Fruit fly (Drosophila melanogaster) whole organism, embryonic: ENCODE results near the gene Pebp1.

Experiments used
- Atf6 ChIP-seq: fragments of 200-800 bp; sonication (Bioruptor generic); IDR thresholded peaks from 2 replicates; pipeline ENCODE4 v1.3.6; 2022; ENCODE audit warnings: missing biosample characterization, missing genetic modification characterization
- B-H2 ChIP-seq: fragments of 200-800 bp; sonication (Bioruptor generic); optimal IDR thresholded peaks from 2 replicates; lab custom pipeline; 2018; ENCODE audit warnings: missing biosample characterization, mild to moderate bottlenecking, missing genetic modification characterization
- CG10147 ChIP-seq: fragments of 200-800 bp; sonication (Bioruptor generic); optimal IDR thresholded peaks from 2 replicates; lab custom pipeline; 2019; ENCODE audit warnings: missing biosample characterization, mild to moderate bottlenecking, missing genetic modification characterization, moderate library complexity
- CG10209 ChIP-seq: fragments of 200-800 bp; sonication (Bioruptor generic); optimal IDR thresholded peaks from 3 replicates; lab custom pipeline; 2017; ENCODE audit warnings: missing biosample characterization, mild to moderate bottlenecking, missing genetic modification characterization, missing genetic modification reagents
- CG1024 ChIP-seq: fragments of 200-800 bp; sonication (Bioruptor generic); IDR thresholded peaks from 2 replicates; pipeline ENCODE4 v1.3.6; 2022; ENCODE audit warnings: missing biosample characterization, missing genetic modification characterization
- CG11398 ChIP-seq: fragments of 200-800 bp; sonication (Bioruptor generic); optimal IDR thresholded peaks from 2 replicates; lab custom pipeline; 2016; ENCODE audit warnings: missing biosample characterization, missing genetic modification characterization
- CG11696 ChIP-seq: fragments of 200-800 bp; sonication (Bioruptor generic); IDR thresholded peaks from 2 replicates; pipeline ENCODE4 v1.3.6; 2022; ENCODE audit warnings: missing biosample characterization, missing genetic modification characterization
- CG12071 ChIP-seq: fragments of 200-800 bp; sonication (Bioruptor generic); optimal IDR thresholded peaks from 3 replicates; lab custom pipeline; 2018; ENCODE audit warnings: missing biosample characterization, mild to moderate bottlenecking, missing genetic modification characterization
- CG12299 ChIP-seq: fragments of 200-800 bp; sonication (Bioruptor generic); optimal IDR thresholded peaks from 2 replicates; lab custom pipeline; 2018; ENCODE audit warnings: missing biosample characterization, mild to moderate bottlenecking, missing genetic modification characterization
- CG13424 ChIP-seq: fragments of 200-800 bp; sonication (Bioruptor generic); optimal IDR thresholded peaks from 2 replicates; lab custom pipeline; 2019; ENCODE audit warnings: missing biosample characterization, mild to moderate bottlenecking, missing genetic modification characterization, moderate library complexity
- CG13624 ChIP-seq: fragments of 200-800 bp; sonication (Bioruptor generic); optimal IDR thresholded peaks from 2 replicates; lab custom pipeline; 2016; ENCODE audit warnings: missing biosample characterization, missing genetic modification characterization
- CG14965 ChIP-seq: fragments of 200-800 bp; sonication (Bioruptor generic); optimal IDR thresholded peaks from 2 replicates; lab custom pipeline; 2016; ENCODE audit warnings: missing biosample characterization, missing genetic modification characterization, borderline replicate concordance
- CG15073 ChIP-seq: fragments of 200-800 bp; sonication (Bioruptor generic); optimal IDR thresholded peaks from 2 replicates; lab custom pipeline; 2016; ENCODE audit warnings: missing biosample characterization, missing genetic modification characterization
- CG16863 ChIP-seq: fragments of 200-800 bp; sonication (Bioruptor generic); optimal IDR thresholded peaks from 3 replicates; lab custom pipeline; 2016; ENCODE audit warnings: missing biosample characterization, missing genetic modification characterization
- CG17612 ChIP-seq: fragments of 200-800 bp; sonication (Bioruptor generic); IDR thresholded peaks from 2 replicates; pipeline ENCODE4 v1.3.6; 2022; ENCODE audit warnings: missing biosample characterization, missing genetic modification characterization
- CG1792 ChIP-seq: fragments of 200-800 bp; sonication (Bioruptor generic); optimal IDR thresholded peaks from 2 replicates; lab custom pipeline; 2016; ENCODE audit warnings: missing biosample characterization, missing genetic modification characterization
- CG2875 ChIP-seq: fragments of 200-800 bp; sonication (Bioruptor generic); optimal IDR thresholded peaks from 2 replicates; lab custom pipeline; 2017; ENCODE audit warnings: missing biosample characterization, mild to moderate bottlenecking, missing genetic modification characterization, missing genetic modification reagents
- CG32767 ChIP-seq: fragments of 200-800 bp; sonication (Bioruptor generic); IDR thresholded peaks from 2 replicates; pipeline ENCODE4 v1.3.6; 2022; ENCODE audit warnings: missing biosample characterization, missing genetic modification characterization
- CG34224 ChIP-seq: fragments of 200-800 bp; sonication (Bioruptor generic); IDR thresholded peaks from 3 replicates; pipeline ENCODE4 v1.3.6; 2022; ENCODE audit warnings: missing biosample characterization, missing genetic modification characterization; ENCODE audit not compliant: partially characterized antibody
- CG6689 ChIP-seq: fragments of 200-800 bp; sonication (Bioruptor generic); IDR thresholded peaks from 2 replicates; pipeline ENCODE4 v1.3.6; 2022; ENCODE audit warnings: missing biosample characterization, missing genetic modification characterization
- CG7556 ChIP-seq: fragments of 200-800 bp; sonication (Bioruptor generic); optimal IDR thresholded peaks from 2 replicates; lab custom pipeline; 2017; ENCODE audit warnings: missing biosample characterization, mild to moderate bottlenecking, missing genetic modification characterization
- CG7786 ChIP-seq: fragments of 200-800 bp; sonication (Bioruptor generic); optimal IDR thresholded peaks from 2 replicates; lab custom pipeline; 2016; ENCODE audit warnings: missing biosample characterization, missing genetic modification characterization
- CG7987 ChIP-seq: fragments of 200-800 bp; sonication (Bioruptor generic); optimal IDR thresholded peaks from 2 replicates; lab custom pipeline; 2018; ENCODE audit warnings: missing biosample characterization, mild to moderate bottlenecking, missing genetic modification characterization, moderate library complexity
- CG8765 ChIP-seq: fragments of 200-800 bp; sonication (Bioruptor generic); IDR thresholded peaks from 2 replicates; pipeline ENCODE4 v1.3.6; 2022; ENCODE audit warnings: missing biosample characterization, missing genetic modification characterization
- Camta ChIP-seq: fragments of 200-800 bp; sonication (Bioruptor generic); optimal IDR thresholded peaks from 2 replicates; lab custom pipeline; 2016; ENCODE audit warnings: missing biosample characterization, missing genetic modification characterization
- CkIIα-i1 ChIP-seq: fragments of 200-800 bp; sonication (Bioruptor generic); IDR thresholded peaks from 2 replicates; pipeline ENCODE4 v1.3.6; 2022; ENCODE audit warnings: missing biosample characterization, missing genetic modification characterization
- D ChIP-seq, 2 experiments: fragments of 200-800 bp in 1 of 2; fragments of >200 bp in 1 of 2; sonication (Bioruptor generic) in 1 of 2; optimal IDR thresholded peaks; 2 replicates in 1 of 2; 3 replicates in 1 of 2; lab custom pipeline; 2017; ENCODE audit warnings: mild to moderate bottlenecking in 1 of 2, missing biosample characterization in 1 of 2, missing genetic modification characterization in 1 of 2, missing genetic modification reagents in 1 of 2
- D19A ChIP-seq: fragments of 200-800 bp; optimal IDR thresholded peaks from 3 replicates; lab custom pipeline; 2019; ENCODE audit warnings: missing biosample characterization, mild to moderate bottlenecking, missing genetic modification characterization, moderate library complexity
- Dfd ChIP-seq, 2 experiments: fragments of >200 bp; optimal IDR thresholded peaks; 2 replicates each; lab custom pipeline; 2017; ENCODE audit warnings: missing biosample characterization in 2 of 2, missing genetic modification characterization in 2 of 2
- E2f2 ChIP-seq: fragments of 200-800 bp; sonication (Bioruptor generic); IDR thresholded peaks from 2 replicates; pipeline ENCODE4 v1.3.6; 2022; ENCODE audit warnings: missing biosample characterization, missing genetic modification characterization
- MBD-R2 ChIP-seq: fragments of 200-800 bp; sonication (Bioruptor generic); IDR thresholded peaks from 2 replicates; pipeline ENCODE4 v1.3.6; 2022; ENCODE audit warnings: missing biosample characterization, missing genetic modification characterization
- NFAT ChIP-seq: fragments of 200-800 bp; sonication (Bioruptor generic); IDR thresholded peaks from 2 replicates; pipeline ENCODE4 v1.3.6; 2022; ENCODE audit warnings: missing biosample characterization, missing genetic modification characterization
- Nf-YC ChIP-seq: fragments of 200-800 bp; optimal IDR thresholded peaks from 3 replicates; lab custom pipeline; 2019; ENCODE audit warnings: missing biosample characterization, mild to moderate bottlenecking, missing genetic modification characterization, moderate library complexity
- PHDP ChIP-seq: fragments of 200-800 bp; sonication (Bioruptor generic); optimal IDR thresholded peaks from 3 replicates; lab custom pipeline; 2018; ENCODE audit warnings: missing biosample characterization, mild to moderate bottlenecking, missing genetic modification characterization, moderate library complexity
- Six4 ChIP-seq: fragments of 200-800 bp; sonication (Bioruptor generic); optimal IDR thresholded peaks from 2 replicates; lab custom pipeline; 2016; ENCODE audit warnings: missing biosample characterization, missing genetic modification characterization
- Usf ChIP-seq: fragments of 200-800 bp; sonication (Bioruptor generic); optimal IDR thresholded peaks from 2 replicates; lab custom pipeline; 2017; ENCODE audit warnings: missing genotype, missing biosample characterization, missing genetic modification characterization
- YL-1 ChIP-seq: fragments of 200-800 bp; sonication (Bioruptor generic); optimal IDR thresholded peaks from 3 replicates; lab custom pipeline; 2017; ENCODE audit warnings: missing biosample characterization, mild to moderate bottlenecking, missing genetic modification characterization
- az2 ChIP-seq: fragments of 200-800 bp; sonication (Bioruptor generic); optimal IDR thresholded peaks from 3 replicates; lab custom pipeline; 2016; ENCODE audit warnings: missing biosample characterization, missing genetic modification characterization
- bigmax ChIP-seq: fragments of 200-800 bp; sonication (Bioruptor generic); optimal IDR thresholded peaks from 2 replicates; lab custom pipeline; 2018; ENCODE audit warnings: missing biosample characterization, mild to moderate bottlenecking, missing genetic modification characterization
- cato ChIP-seq: fragments of 200-800 bp; sonication (Bioruptor generic); optimal IDR thresholded peaks from 2 replicates; lab custom pipeline; 2016; ENCODE audit warnings: missing biosample characterization, missing genetic modification characterization, borderline replicate concordance
- crp ChIP-seq, 2 experiments: fragments of 200-800 bp; sonication (Bioruptor generic); optimal IDR thresholded peaks; 2 replicates in 1 of 2; 3 replicates in 1 of 2; lab custom pipeline; 2017; ENCODE audit warnings: missing biosample characterization in 2 of 2, missing genetic modification characterization in 2 of 2, mild to moderate bottlenecking in 1 of 2, moderate library complexity in 1 of 2
- eve ChIP-seq, 2 experiments: fragments of >200 bp; optimal IDR thresholded peaks; 2 replicates each; lab custom pipeline; 2017; ENCODE audit warnings: missing biosample characterization in 2 of 2, missing genetic modification characterization in 2 of 2
- fd3F ChIP-seq: fragments of 200-800 bp; sonication (Bioruptor generic); optimal IDR thresholded peaks from 2 replicates; lab custom pipeline; 2018; ENCODE audit warnings: missing biosample characterization, mild to moderate bottlenecking, missing genetic modification characterization, moderate library complexity
- gfzf ChIP-seq: fragments of 200-800 bp; sonication (Bioruptor generic); optimal IDR thresholded peaks from 2 replicates; lab custom pipeline; 2016; ENCODE audit warnings: missing biosample characterization, mild to moderate bottlenecking, missing genetic modification characterization, moderate library complexity
- gro ChIP-seq: fragments of 200-800 bp; sonication (Bioruptor generic); optimal IDR thresholded peaks from 2 replicates; lab custom pipeline; 2016; ENCODE audit warnings: missing biosample characterization, missing genetic modification characterization
- oc ChIP-seq: fragments of 200-800 bp; sonication (Bioruptor generic); optimal IDR thresholded peaks from 2 replicates; lab custom pipeline; 2018; ENCODE audit warnings: missing biosample characterization, mild to moderate bottlenecking, missing genetic modification characterization, moderate library complexity
- phol ChIP-seq: fragments of 200-800 bp; sonication (Bioruptor generic); optimal IDR thresholded peaks from 3 replicates; lab custom pipeline; 2018; ENCODE audit warnings: missing biosample characterization, mild to moderate bottlenecking, missing genetic modification characterization, moderate library complexity
- sens ChIP-seq: fragments of 200-800 bp; sonication (Bioruptor generic); peaks from one replicate; lab custom pipeline; 2016; ENCODE audit warnings: missing biosample characterization, missing genetic modification characterization
- tap ChIP-seq: fragments of 200-800 bp; optimal IDR thresholded peaks from 3 replicates; lab custom pipeline; 2019; ENCODE audit warnings: missing biosample characterization, mild to moderate bottlenecking, missing genetic modification characterization, moderate library complexity
- tgo ChIP-seq: fragments of 200-800 bp; sonication (Bioruptor generic); IDR thresholded peaks from 3 replicates; pipeline ENCODE4 v1.3.6; 2022; ENCODE audit warnings: missing biosample characterization, missing genetic modification characterization
- ttk ChIP-seq: fragments of 200-800 bp; sonication (Bioruptor generic); IDR thresholded peaks from 2 replicates; pipeline ENCODE4 v2.1.2; 2022; ENCODE audit warnings: missing biosample characterization, missing genetic modification characterization

Gene Pebp1

DNA sequence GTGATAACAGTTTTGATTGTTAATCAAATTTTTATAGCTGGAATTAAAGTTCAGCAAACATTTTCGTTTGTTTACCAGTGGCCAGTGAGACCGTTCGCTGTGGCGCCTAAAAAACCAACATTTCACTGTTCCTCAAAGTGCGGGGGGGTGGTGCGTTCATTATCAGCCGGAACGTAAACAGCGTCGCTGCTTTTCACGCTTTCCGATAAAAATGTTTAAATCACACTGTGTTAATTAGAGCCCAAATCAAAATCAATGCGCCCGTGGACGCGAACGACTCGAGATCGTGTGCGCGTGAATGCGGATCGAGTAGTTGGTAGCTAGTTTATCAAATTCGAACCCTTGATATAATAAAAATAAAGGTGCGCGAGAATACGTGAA lies 18.0 kb upstream of the Pebp1 start, which contains the start of gene CG34376 (continued):
- TF ChIP-seq az2 (GFP tag; lab: Kevin White, UChicago) = peak; percentile 5
- TF ChIP-seq E2f2 (GFP tag; lab: Robert Waterston, UW) = no peak
- TF ChIP-seq bigmax = no peak
- no peak for TF ChIP-seq Camta (GFP tag; lab: Kevin White, UChicago)
- peak; percentile 35; the same call in 1 of the 2 replicates for TF ChIP-seq ttk (GFP tag; lab: Robert Waterston, UW)
- TF ChIP-seq Six4 (GFP tag; lab: Kevin White, UChicago) = no peak
- TF ChIP-seq CG13424 = peak; percentile 47
- TF ChIP-seq phol = peak; percentile 49
- no peak for TF ChIP-seq CG15073 (GFP tag; lab: Kevin White, UChicago)
- TF ChIP-seq CG32767 = 0 out of 2 replicates have a peak, but pooled peaks have one; percentile 25
- no peak for TF ChIP-seq CG11398 (GFP tag; lab: Kevin White, UChicago)
- TF ChIP-seq PHDP (tag; lab: Kevin White, UChicago) = peak; percentile 49
- no peak for TF ChIP-seq CG11696
- no peak for TF ChIP-seq CG8765
- TF ChIP-seq CG16863 (GFP tag; lab: Kevin White, UChicago) = no peak
- peak; percentile 0 for TF ChIP-seq CG10147 (GFP tag; lab: Kevin White, UChicago)
- TF ChIP-seq CG14965 (GFP tag; lab: Kevin White, UChicago) = no peak
- no peak for TF ChIP-seq eve (GFP tag; optimal IDR thresholded peaks at IDR 0.05; lab: Kevin White, UChicago)
- no peak for TF ChIP-seq Dfd (GFP tag; optimal IDR thresholded peaks at IDR 0.05; lab: Kevin White, UChicago)
- TF ChIP-seq cato = no peak
- TF ChIP-seq gfzf (GFP tag; lab: Kevin White, UChicago) = peak; percentile 87
- TF ChIP-seq CG17612 = no peak
- peak; percentile 55 for TF ChIP-seq gro (GFP tag; lab: Kevin White, UChicago)
- no peak for TF ChIP-seq D (optimal IDR thresholded peaks at IDR 0.05; lab: Kevin White, UChicago)
- TF ChIP-seq D (GFP tag; optimal IDR thresholded peaks at IDR 0.05; lab: Kevin White, UChicago) = no peak
- TF ChIP-seq crp (GFP tag; optimal IDR thresholded peaks at IDR 0.05; lab: Kevin White, UChicago) = peak in 1 of 2 experiments; percentile 66
- peak; percentile 78 for TF ChIP-seq NFAT (GFP tag; lab: Robert Waterston, UW)
- TF ChIP-seq CG12071 = peak; percentile 3
- no peak for TF ChIP-seq CG7786 (GFP tag; lab: Kevin White, UChicago)
- no peak for TF ChIP-seq CkIIα-i1 (GFP tag; lab: Robert Waterston, UW)
- TF ChIP-seq Usf (GFP tag; lab: Kevin White, UChicago) = no peak
- peak; percentile 49 for TF ChIP-seq CG7987 (GFP tag; lab: Kevin White, UChicago)
- TF ChIP-seq MBD-R2 = peak; percentile 65
- TF ChIP-seq Nf-YC (tag; lab: Kevin White, UChicago) = peak; percentile 54
- TF ChIP-seq tgo = peak; percentile 17; the same call in 2 of the 3 replicates
- peak; percentile 89 for TF ChIP-seq sens (GFP tag; lab: Kevin White, UChicago)
- no peak for TF ChIP-seq CG1792 (GFP tag; lab: Kevin White, UChicago)
- TF ChIP-seq Atf6 (GFP tag; lab: Robert Waterston, UW) = no peak
- TF ChIP-seq B-H2 = peak; percentile 28
- TF ChIP-seq CG12299 (tag; lab: Kevin White, UChicago) = no peak
- no peak for TF ChIP-seq tap
- no peak for TF ChIP-seq CG13624 (GFP tag; lab: Kevin White, UChicago)
- TF ChIP-seq CG2875 = peak; percentile 6
- no peak for TF ChIP-seq CG10209
- peak; percentile 48 for TF ChIP-seq YL-1
- peak; percentile 29; the same call in 1 of the 3 replicates for TF ChIP-seq CG34224 (GFP tag; lab: Robert Waterston, UW)
- 0 out of 2 replicates have a peak, but pooled peaks have one; percentile 5 for TF ChIP-seq CG1024 (GFP tag; lab: Robert Waterston, UW)
- TF ChIP-seq oc (tag; lab: Kevin White, UChicago) = peak; percentile 21
- TF ChIP-seq D19A (tag; lab: Kevin White, UChicago) = no peak
- TF ChIP-seq CG6689 (GFP tag; lab: Robert Waterston, UW) = 0 out of 2 replicates have a peak, but pooled peaks have one; percentile 15
- no peak for TF ChIP-seq fd3F (GFP tag; lab: Kevin White, UChicago)
- TF ChIP-seq CG7556 (GFP tag; lab: Kevin White, UChicago) = no peak
